Fruit fly (Drosophila melanogaster) whole organism, embryonic: ENCODE measurements around the gene dpr9.

ENCODE experiments used
- Aef1 ChIP-seq: fragments of 200-800 bp; sonication (Bioruptor generic); IDR thresholded peaks from 3 replicates; pipeline ENCODE4 v1.3.6; 2022; ENCODE audit warnings: missing biosample characterization, missing genetic modification characterization
- B-H2 ChIP-seq: fragments of 200-800 bp; sonication (Bioruptor generic); optimal IDR thresholded peaks from 2 replicates; lab custom pipeline; 2018; ENCODE audit warnings: missing biosample characterization, mild to moderate bottlenecking, missing genetic modification characterization
- CG10565 ChIP-seq: fragments of 200-800 bp; sonication (Bioruptor generic); optimal IDR thresholded peaks from 3 replicates; lab custom pipeline; 2016; ENCODE audit warnings: missing biosample characterization, mild to moderate bottlenecking, missing genetic modification characterization
- CG11504 ChIP-seq: fragments of 200-800 bp; sonication (Bioruptor generic); optimal IDR thresholded peaks from 3 replicates; lab custom pipeline; 2019; ENCODE audit warnings: missing biosample characterization, mild to moderate bottlenecking, missing genetic modification characterization, moderate library complexity
- CG12299 ChIP-seq: fragments of 200-800 bp; sonication (Bioruptor generic); optimal IDR thresholded peaks from 2 replicates; lab custom pipeline; 2018; ENCODE audit warnings: missing biosample characterization, mild to moderate bottlenecking, missing genetic modification characterization
- CG12769 ChIP-seq: fragments of 200-800 bp; sonication (Bioruptor generic); optimal IDR thresholded peaks from 2 replicates; lab custom pipeline; 2019; ENCODE audit warnings: missing biosample characterization, mild to moderate bottlenecking, missing genetic modification characterization, moderate library complexity
- CG14667 ChIP-seq: fragments of 200-800 bp; sonication (Bioruptor generic); IDR thresholded peaks from 2 replicates; pipeline ENCODE4 v1.3.6; 2022; ENCODE audit warnings: missing biosample characterization, missing genetic modification characterization
- CG14965 ChIP-seq: fragments of 200-800 bp; sonication (Bioruptor generic); optimal IDR thresholded peaks from 2 replicates; lab custom pipeline; 2016; ENCODE audit warnings: missing biosample characterization, missing genetic modification characterization, borderline replicate concordance
- CG15479 ChIP-seq: fragments of 200-800 bp; sonication (Bioruptor generic); optimal IDR thresholded peaks from 3 replicates; lab custom pipeline; 2019; ENCODE audit warnings: missing biosample characterization, mild to moderate bottlenecking, missing genetic modification characterization, moderate library complexity
- CG15514 ChIP-seq: fragments of 200-800 bp; sonication (Bioruptor generic); optimal IDR thresholded peaks from 3 replicates; lab custom pipeline; 2017; ENCODE audit warnings: missing biosample characterization, missing genetic modification characterization, mild to moderate bottlenecking, moderate library complexity, missing genetic modification reagents
- CG16815 ChIP-seq: fragments of 200-800 bp; sonication (Bioruptor generic); optimal IDR thresholded peaks from 3 replicates; lab custom pipeline; 2017; ENCODE audit warnings: missing biosample characterization, mild to moderate bottlenecking, missing genetic modification characterization
- CG32532 ChIP-seq: fragments of 200-800 bp; sonication (Bioruptor generic); IDR thresholded peaks from 2 replicates; pipeline ENCODE4 v1.3.6; 2022; ENCODE audit warnings: missing biosample characterization, missing genetic modification characterization
- CG3995 ChIP-seq: fragments of 200-800 bp; sonication (Bioruptor generic); optimal IDR thresholded peaks from 3 replicates; lab custom pipeline; 2016; ENCODE audit warnings: missing biosample characterization, missing genetic modification characterization
- CG6765 ChIP-seq: fragments of 200-800 bp; sonication (Bioruptor generic); optimal IDR thresholded peaks from 3 replicates; lab custom pipeline; 2017; ENCODE audit warnings: missing biosample characterization, mild to moderate bottlenecking, missing genetic modification characterization
- CG6813 ChIP-seq: fragments of 200-800 bp; sonication (Bioruptor generic); optimal IDR thresholded peaks from 2 replicates; lab custom pipeline; 2017; ENCODE audit warnings: missing biosample characterization, missing genetic modification characterization, mild to moderate bottlenecking, moderate library complexity, missing genetic modification reagents
- CG7357 ChIP-seq: fragments of 200-800 bp; sonication (Bioruptor generic); IDR thresholded peaks from 3 replicates; pipeline ENCODE4 v1.3.6; 2022; ENCODE audit warnings: missing biosample characterization, missing genetic modification characterization
- CG7745 ChIP-seq: fragments of 200-800 bp; sonication (Bioruptor generic); optimal IDR thresholded peaks from 2 replicates; lab custom pipeline; 2018; ENCODE audit warnings: missing biosample characterization, mild to moderate bottlenecking, missing genetic modification characterization, moderate library complexity
- CG8290 ChIP-seq, 3 experiments: fragments of 200-800 bp; sonication (Bioruptor generic); optimal IDR thresholded peaks; 2 replicates each; lab custom pipeline; 2016 to 2019; ENCODE audit warnings: missing biosample characterization in 3 of 3, missing genetic modification characterization in 3 of 3, mild to moderate bottlenecking in 2 of 3, moderate library complexity in 1 of 3
- CTCF ChIP-seq: fragments of 200-800 bp; sonication (Bioruptor generic); optimal IDR thresholded peaks from 2 replicates; lab custom pipeline; 2017; ENCODE audit warnings: missing biosample characterization, mild to moderate bottlenecking, missing genetic modification characterization, moderate library complexity
- Dp ChIP-seq: fragments of 200-800 bp; sonication (Bioruptor generic); optimal IDR thresholded peaks from 2 replicates; lab custom pipeline; 2018; ENCODE audit warnings: missing biosample characterization, mild to moderate bottlenecking, missing genetic modification characterization, moderate library complexity
- Fer3 ChIP-seq: fragments of 200-800 bp; sonication (Bioruptor generic); optimal IDR thresholded peaks from 2 replicates; lab custom pipeline; 2018; ENCODE audit warnings: missing biosample characterization, mild to moderate bottlenecking, missing genetic modification characterization, moderate library complexity
- Gug ChIP-seq: fragments of 200-800 bp; sonication (Bioruptor generic); IDR thresholded peaks from 4 replicates; pipeline ENCODE4 v1.3.6; 2022; ENCODE audit warnings: missing biosample characterization, missing genetic modification characterization
- Hand ChIP-seq: fragments of 200-800 bp; sonication (Bioruptor generic); optimal IDR thresholded peaks from 2 replicates; lab custom pipeline; 2017; ENCODE audit warnings: mild to moderate bottlenecking, missing biosample characterization, missing genetic modification reagents, missing genetic modification characterization
- NC2β ChIP-seq: fragments of 200-800 bp; sonication (Bioruptor generic); optimal IDR thresholded peaks from 2 replicates; lab custom pipeline; 2016; ENCODE audit warnings: missing biosample characterization, missing genetic modification characterization
- Nf-YC ChIP-seq: fragments of 200-800 bp; optimal IDR thresholded peaks from 3 replicates; lab custom pipeline; 2019; ENCODE audit warnings: missing biosample characterization, mild to moderate bottlenecking, missing genetic modification characterization, moderate library complexity
- PHDP ChIP-seq: fragments of 200-800 bp; sonication (Bioruptor generic); optimal IDR thresholded peaks from 3 replicates; lab custom pipeline; 2018; ENCODE audit warnings: missing biosample characterization, mild to moderate bottlenecking, missing genetic modification characterization, moderate library complexity
- Usf ChIP-seq: fragments of 200-800 bp; sonication (Bioruptor generic); optimal IDR thresholded peaks from 2 replicates; lab custom pipeline; 2017; ENCODE audit warnings: missing genotype, missing biosample characterization, missing genetic modification characterization
- abd-A ChIP-seq: fragments of 200-800 bp; sonication (Bioruptor generic); optimal IDR thresholded peaks from 3 replicates; lab custom pipeline; 2019; ENCODE audit warnings: missing biosample characterization, mild to moderate bottlenecking, missing genetic modification characterization, moderate library complexity
- az2 ChIP-seq: fragments of 200-800 bp; sonication (Bioruptor generic); optimal IDR thresholded peaks from 3 replicates; lab custom pipeline; 2016; ENCODE audit warnings: missing biosample characterization, missing genetic modification characterization
- dmrt11E ChIP-seq: fragments of 200-800 bp; sonication (Bioruptor generic); optimal IDR thresholded peaks from 3 replicates; lab custom pipeline; 2018; ENCODE audit warnings: missing biosample characterization, mild to moderate bottlenecking, missing genetic modification characterization, moderate library complexity
- exex ChIP-seq: fragments of 200-800 bp; sonication (Bioruptor generic); optimal IDR thresholded peaks from 4 replicates; lab custom pipeline; 2018; ENCODE audit warnings: missing biosample characterization, mild to moderate bottlenecking, missing genetic modification characterization, moderate library complexity
- eyg ChIP-seq: fragments of 200-800 bp; sonication (Bioruptor generic); optimal IDR thresholded peaks from 3 replicates; lab custom pipeline; 2016; ENCODE audit warnings: missing biosample characterization, missing genetic modification characterization
- fd96Cb ChIP-seq: fragments of 200-800 bp; sonication (Bioruptor generic); optimal IDR thresholded peaks from 2 replicates; lab custom pipeline; 2018; ENCODE audit warnings: missing biosample characterization, mild to moderate bottlenecking, missing genetic modification characterization, moderate library complexity
- gem ChIP-seq: fragments of 200-800 bp; sonication (Bioruptor generic); optimal IDR thresholded peaks from 2 replicates; lab custom pipeline; 2019; ENCODE audit warnings: missing biosample characterization, mild to moderate bottlenecking, missing genetic modification characterization, moderate library complexity
- grau ChIP-seq: fragments of 200-800 bp; optimal IDR thresholded peaks from 3 replicates; lab custom pipeline; 2019; ENCODE audit warnings: missing biosample characterization, mild to moderate bottlenecking, missing genetic modification characterization, moderate library complexity
- her ChIP-seq: fragments of 200-800 bp; sonication (Bioruptor generic); optimal IDR thresholded peaks from 2 replicates; lab custom pipeline; 2016; ENCODE audit warnings: missing biosample characterization, missing genetic modification characterization
- ind ChIP-seq: fragments of 200-800 bp; sonication (Bioruptor generic); optimal IDR thresholded peaks from 3 replicates; lab custom pipeline; 2016; ENCODE audit warnings: missing biosample characterization, missing genetic modification characterization
- lab ChIP-seq: fragments of 200-800 bp; sonication (Bioruptor generic); optimal IDR thresholded peaks from 3 replicates; lab custom pipeline; 2017; ENCODE audit warnings: missing biosample characterization, missing genetic modification characterization, mild to moderate bottlenecking, moderate library complexity, missing genetic modification reagents
- lola ChIP-seq, 3 experiments: fragments of >200 bp in 2 of 3; fragments of 200-800 bp in 1 of 3; sonication (Bioruptor generic) in 1 of 3; optimal IDR thresholded peaks; 2 replicates each; lab custom pipeline; 2017 to 2019; ENCODE audit warnings: missing biosample characterization in 3 of 3, missing genetic modification characterization in 3 of 3, mild to moderate bottlenecking in 1 of 3, moderate library complexity in 1 of 3
- nom ChIP-seq: fragments of 200-800 bp; sonication (Bioruptor generic); optimal IDR thresholded peaks from 2 replicates; lab custom pipeline; 2017; ENCODE audit warnings: missing biosample characterization, missing genetic modification characterization, mild to moderate bottlenecking, moderate library complexity, missing genetic modification reagents
- pita ChIP-seq: fragments of 200-800 bp; sonication (Bioruptor generic); optimal IDR thresholded peaks from 2 replicates; lab custom pipeline; 2017; ENCODE audit warnings: missing biosample characterization, mild to moderate bottlenecking, missing genetic modification characterization
- ro ChIP-seq: fragments of 200-800 bp; sonication (Bioruptor generic); IDR thresholded peaks from 2 replicates; pipeline ENCODE4 v1.3.6; 2022; ENCODE audit warnings: missing biosample characterization, missing genetic modification characterization
- row ChIP-seq: fragments of 200-800 bp; sonication (Bioruptor generic); IDR thresholded peaks from 3 replicates; pipeline ENCODE4 v1.3.6; 2022; ENCODE audit warnings: missing biosample characterization, missing genetic modification characterization
- salm ChIP-seq: fragments of 200-800 bp; sonication (Bioruptor generic); optimal IDR thresholded peaks from 2 replicates; lab custom pipeline; 2018; ENCODE audit warnings: missing biosample characterization, mild to moderate bottlenecking, missing genetic modification characterization
- slbo ChIP-seq: fragments of 200-800 bp; sonication (Bioruptor generic); IDR thresholded peaks from 2 replicates; pipeline ENCODE4 v1.3.6; 2022; ENCODE audit warnings: missing biosample characterization, missing genetic modification characterization
- sug ChIP-seq: fragments of 200-800 bp; optimal IDR thresholded peaks from 2 replicates; lab custom pipeline; 2019; ENCODE audit warnings: missing biosample characterization, mild to moderate bottlenecking, missing genetic modification characterization, moderate library complexity
- tio ChIP-seq: fragments of 200-800 bp; sonication (Bioruptor generic); optimal IDR thresholded peaks from 2 replicates; lab custom pipeline; 2017; ENCODE audit warnings: missing biosample characterization, missing genetic modification characterization, inconsistent platforms
- toy ChIP-seq: fragments of 200-800 bp; sonication (Bioruptor generic); IDR thresholded peaks from 2 replicates; pipeline ENCODE4 v1.3.6; 2022; ENCODE audit warnings: missing biosample characterization, missing genetic modification characterization
- vvl ChIP-seq: fragments of 200-800 bp; sonication (Bioruptor generic); IDR thresholded peaks from 2 replicates; pipeline ENCODE4 v1.3.6; 2022; ENCODE audit warnings: missing biosample characterization, missing genetic modification characterization
- yki ChIP-seq: fragments of >200 bp; optimal IDR thresholded peaks from 3 replicates; lab custom pipeline; 2018

The dpr9 gene

dm6 chr3R:15084461-15085106 lies 7.6 kb upstream of the dpr9 start (continued):
- TF ChIP-seq ro (GFP tag; lab: Robert Waterston, UW) (no peak), lola (GFP tag; optimal IDR thresholded peaks at IDR 0.05; lab: Kevin White, UChicago) (no peak), CG14667 (no peak), Usf (GFP tag; lab: Kevin White, UChicago) (no peak), her (no peak), toy (peak; percentile 48; the same call in 1 of the 2 replicates), Fer3 (tag; lab: Kevin White, UChicago) (peak; percentile 18), CG6765 (no peak), Dp (no peak), CG16815 (GFP tag; lab: Kevin White, UChicago) (no peak), PHDP (tag; lab: Kevin White, UChicago) (no peak), CG8290 (GFP tag; optimal IDR thresholded peaks at IDR 0.05; lab: Kevin White, UChicago) (no peak), CG8290 (tag; optimal IDR thresholded peaks at IDR 0.05; lab: Kevin White, UChicago) (no peak), CG12299 (no peak), tio (GFP tag; lab: Kevin White, UChicago) (no peak), CG14965 (GFP tag; lab: Kevin White, UChicago) (no peak), CG12769 (peak; percentile 3), row (GFP tag; lab: Robert Waterston, UW) (peak; percentile 26; the same call in 1 of the 3 replicates), abd-A (tag; lab: Kevin White, UChicago) (no peak), az2 (GFP tag; lab: Kevin White, UChicago) (no peak), nom (GFP tag; lab: Kevin White, UChicago) (no peak), NC2β (GFP tag; lab: Kevin White, UChicago) (no peak), Nf-YC (no peak), slbo (GFP tag; lab: Robert Waterston, UW) (peak; percentile 24; the same call in 1 of the 2 replicates), CG7745 (no peak), eyg (no peak), yki (lab: Kevin White, UChicago) (no peak), B-H2 (GFP tag; lab: Kevin White, UChicago) (no peak), CG10565 (GFP tag; lab: Kevin White, UChicago) (no peak), exex (no peak), CTCF (GFP tag; lab: Kevin White, UChicago) (no peak), Hand (GFP tag; lab: Kevin White, UChicago) (no peak), fd96Cb (tag; lab: Kevin White, UChicago) (no peak), Aef1 (GFP tag; lab: Robert Waterston, UW) (0 out of 3 replicates have a peak, but pooled peaks have one; percentile 17), CG11504 (tag; lab: Kevin White, UChicago) (no peak), salm (no peak), lab (GFP tag; lab: Kevin White, UChicago) (peak; percentile 24), CG6813 (GFP tag; lab: Kevin White, UChicago) (no peak), Gug (GFP tag; lab: Robert Waterston, UW) (no peak), CG3995 (no peak), CG15514 (GFP tag; lab: Kevin White, UChicago) (no peak), ind (no peak), vvl (no peak), CG32532 (peak; percentile 58; the same call in 1 of the 2 replicates), CG7357 (GFP tag; lab: Robert Waterston, UW) (no peak), dmrt11E (no peak), gem (tag; lab: Kevin White, UChicago) (peak; percentile 5), sug (no peak), pita (no peak), grau (peak; percentile 60), CG15479 (no peak)
